Worm (Caenorhabditis elegans) whole organism, L4/young adult: ENCODE data around the gene F41C6.4.

Experiments used
- W03F9.2 ChIP-seq: fragments of 150-350 bp; optimal IDR thresholded peaks from 2 replicates; lab custom pipeline; 2014; ENCODE audit warnings: missing biosample characterization, missing genetic modification characterization
- dao-5 ChIP-seq: sonication (generic microtip); optimal IDR thresholded peaks from 2 replicates; lab custom pipeline; 2016; ENCODE audit warnings: missing genotype, missing genetic modification characterization, moderate library complexity, missing compliant biosample characterization
- him-1 ChIP-seq: sonication (generic microtip); optimal IDR thresholded peaks from 2 replicates; lab custom pipeline; 2016; ENCODE audit warnings: missing genotype, missing genetic modification reagents, missing genetic modification characterization, missing compliant biosample characterization

Gene F41C6.4

DNA sequence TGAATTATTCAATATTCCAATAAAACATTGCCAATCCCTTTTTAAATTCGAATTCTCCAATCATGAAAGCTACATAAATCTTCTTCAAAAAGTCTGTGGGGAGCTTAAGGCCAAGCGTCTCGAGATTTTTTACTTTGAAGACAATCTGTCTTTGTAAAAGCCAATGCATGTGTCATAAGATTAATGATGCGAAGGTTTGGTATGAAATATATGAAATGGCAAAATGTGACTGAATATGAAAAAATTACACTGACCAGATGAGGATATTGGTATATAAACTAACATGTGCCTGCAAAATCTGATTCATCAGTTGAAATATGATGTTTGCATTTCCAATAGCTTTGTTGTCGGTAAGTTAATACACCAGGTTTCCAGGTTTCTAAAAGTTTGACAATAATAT, 28.7 kb downstream of the F41C6.4 start, which contains the start of gene C53B7.2:
Gene C53B7.2, plus strand, starts transcription at position 301 of the 400 bp plus-strand sequence.
- no peak for TF ChIP-seq him-1 (tag; lab: Kevin White, UChicago)
- TF ChIP-seq dao-5 (tag; lab: Kevin White, UChicago) = no peak
- no peak for TF ChIP-seq W03F9.2 (tag; lab: Kevin White, UChicago)

DNA sequence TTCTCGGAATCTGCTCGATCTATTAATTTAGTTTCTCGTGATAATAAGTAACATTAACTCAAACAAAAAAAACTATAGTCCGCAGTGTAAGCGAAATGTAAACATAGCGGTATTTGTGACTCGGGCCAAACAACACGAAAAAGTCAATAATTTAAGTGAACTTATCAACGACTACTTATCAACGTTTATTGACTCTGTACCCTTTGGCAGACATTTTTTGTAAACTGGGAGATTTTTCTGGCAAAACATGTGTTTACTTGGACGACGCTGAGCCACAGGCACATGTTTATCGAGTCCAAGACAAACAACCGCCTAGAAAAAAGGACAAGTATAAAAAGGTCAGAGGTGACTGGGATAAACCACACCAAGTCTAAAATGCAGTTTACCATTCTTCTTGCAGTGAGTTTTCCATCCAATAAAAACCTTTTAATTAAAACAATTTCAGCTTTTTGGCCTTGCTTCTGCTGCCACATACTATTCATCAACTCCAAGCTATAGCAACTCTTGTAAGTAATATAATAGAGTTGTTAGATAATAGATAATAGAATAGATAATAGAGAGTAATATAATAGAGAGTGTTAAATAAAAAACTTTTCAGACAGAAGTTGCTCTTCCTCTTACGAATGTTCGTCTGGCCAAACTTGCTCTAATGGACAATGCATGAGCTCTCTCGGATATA, 30.1 kb downstream of the F41C6.4 start, which contains the start of gene C53B7.3:
Gene C53B7.3, plus strand, starts transcription at position 362 of the 679 bp plus-strand sequence.
- TF ChIP-seq him-1 (tag; lab: Kevin White, UChicago) (no peak), W03F9.2 (tag; lab: Kevin White, UChicago) (no peak), dao-5 (tag; lab: Kevin White, UChicago) (no peak)

- peak; percentile 55 for TF ChIP-seq W03F9.2 (tag; lab: Kevin White, UChicago)
- TF ChIP-seq him-1 (tag; lab: Kevin White, UChicago) = peak; percentile 22
- TF ChIP-seq dao-5 (tag; lab: Kevin White, UChicago) = no peak
These were observed 33.8 kb downstream of the F41C6.4 start, which contains the start of the genes glr-6 and asg-2 for ce11 chrX:6840670-6841308. TSS of gene glr-6 (minus strand) at chrX:6840720. TSS of gene asg-2 (plus strand) at chrX:6841258.

ce11 chrX:6836065-6836527, 38.5 kb downstream of the F41C6.4 start, which contains the start of gene F41B4.3:
TSS of gene F41B4.3 (minus strand) at chrX:6836115.
- TF ChIP-seq dao-5 (tag; lab: Kevin White, UChicago) (no peak), him-1 (tag; lab: Kevin White, UChicago) (no peak), W03F9.2 (tag; lab: Kevin White, UChicago) (no peak)

- no peak for TF ChIP-seq W03F9.2 (tag; lab: Kevin White, UChicago)
- TF ChIP-seq dao-5 (tag; lab: Kevin White, UChicago) = no peak
- TF ChIP-seq him-1 (tag; lab: Kevin White, UChicago) = no peak
These were observed 39.5 kb downstream of the F41C6.4 start, which contains the start of gene F41B4.2 for ce11 chrX:6835166-6835565. TSS of gene F41B4.2 (minus strand) at chrX:6835266.

DNA sequence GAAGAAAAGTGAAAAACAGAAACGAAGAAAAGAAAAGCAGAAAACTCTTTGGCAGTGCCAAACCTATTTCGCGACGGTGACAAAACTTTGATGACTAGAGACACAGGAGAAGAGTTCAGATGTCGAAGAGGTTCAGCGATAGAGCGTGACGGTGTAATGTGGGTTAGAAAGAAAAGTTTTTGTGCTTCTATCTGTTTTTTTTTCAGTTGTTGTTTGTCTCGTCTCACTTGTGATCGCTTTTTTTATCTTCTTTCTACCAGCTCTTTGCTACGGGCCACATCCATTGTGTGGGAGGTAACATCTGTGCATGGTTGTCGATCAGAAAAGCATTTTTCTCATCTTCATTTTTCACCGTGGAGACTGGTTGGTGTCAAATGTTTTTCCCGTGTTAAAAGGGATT, 48.8 kb downstream of the F41C6.4 start, which contains the start of gene F41B4.1:
Gene F41B4.1, minus strand, starts transcription at position 23 of the 400 bp plus-strand sequence.
- TF ChIP-seq him-1 (tag; lab: Kevin White, UChicago) = no peak
- no peak for TF ChIP-seq dao-5 (tag; lab: Kevin White, UChicago)
- no peak for TF ChIP-seq W03F9.2 (tag; lab: Kevin White, UChicago)
